Fruit fly (Drosophila melanogaster) whole organism, wandering third instar larva: Measurements from ENCODE around the gene CG42594.

Experiments
- CrebA ChIP-seq: fragments of 200-800 bp; sonication (Bioruptor generic); optimal IDR thresholded peaks from 2 replicates; lab custom pipeline; 2016; ENCODE audit warnings: missing biosample characterization, mild to moderate bottlenecking, missing genetic modification characterization, borderline replicate concordance
- Dif ChIP-seq: fragments of 200-275, 200-300 bp; sonication (Bioruptor generic); optimal IDR thresholded peaks from 2 replicates; lab custom pipeline; 2018; ENCODE audit warnings: missing biosample characterization, missing genetic modification characterization; ENCODE audit not compliant: partially characterized antibody
- Hr83 ChIP-seq: fragments of 200-300 bp; sonication (Bioruptor generic); optimal IDR thresholded peaks from 2 replicates; lab custom pipeline; 2016; ENCODE audit warnings: missing biosample characterization, mild to moderate bottlenecking, missing genetic modification characterization, moderate library complexity; ENCODE audit not compliant: poor library complexity, severe bottlenecking
- Myc ChIP-seq: fragments of >200 bp; optimal IDR thresholded peaks from 2 replicates; lab custom pipeline; 2017
- OdsH ChIP-seq: fragments of 200-800 bp; sonication (Bioruptor generic); optimal IDR thresholded peaks from 2 replicates; lab custom pipeline; 2016; ENCODE audit warnings: missing biosample characterization, mild to moderate bottlenecking, missing genetic modification characterization
- Vsx2 ChIP-seq: fragments of 200-300, 225-300 bp; sonication (Bioruptor generic); optimal IDR thresholded peaks from 2 replicates; lab custom pipeline; 2018; ENCODE audit warnings: missing biosample characterization, missing genetic modification characterization; ENCODE audit not compliant: partially characterized antibody
- brk ChIP-seq: fragments of 200-800 bp; sonication (Bioruptor generic); optimal IDR thresholded peaks from 2 replicates; lab custom pipeline; 2016; ENCODE audit warnings: missing biosample characterization, mild to moderate bottlenecking, missing genetic modification characterization
- dsf ChIP-seq: sonication (Bioruptor generic); optimal IDR thresholded peaks from 2 replicates; lab custom pipeline; 2016; ENCODE audit warnings: missing biosample characterization, missing genetic modification characterization, borderline replicate concordance
- ey ChIP-seq: fragments of 200-800 bp; sonication (Bioruptor generic); optimal IDR thresholded peaks from 2 replicates; lab custom pipeline; 2016; ENCODE audit warnings: missing biosample characterization, missing genetic modification characterization
- foxo ChIP-seq, 2 experiments: fragments of 200-800 bp; sonication (Bioruptor generic); optimal IDR thresholded peaks; 2 replicates in 1 of 2; 3 replicates in 1 of 2; lab custom pipeline; 2016 to 2017; ENCODE audit warnings: missing biosample characterization in 2 of 2, missing genetic modification characterization in 2 of 2
- h ChIP-seq: fragments of 200-800 bp; sonication (Bioruptor generic); optimal IDR thresholded peaks from 3 replicates; lab custom pipeline; 2016; ENCODE audit warnings: missing biosample characterization, mild to moderate bottlenecking, missing genetic modification characterization
- pan ChIP-seq: fragments of >200 bp; optimal IDR thresholded peaks from 2 replicates; lab custom pipeline; 2017
- rgr ChIP-seq: fragments of 200-800 bp; sonication (Bioruptor generic); optimal IDR thresholded peaks from 3 replicates; lab custom pipeline; 2016; ENCODE audit warnings: missing biosample characterization, mild to moderate bottlenecking, missing genetic modification characterization
- woc ChIP-seq: sonication (Bioruptor generic); optimal IDR thresholded peaks from 2 replicates; lab custom pipeline; 2016; ENCODE audit warnings: missing biosample characterization, mild to moderate bottlenecking, missing genetic modification characterization

CG42594 gene

DNA sequence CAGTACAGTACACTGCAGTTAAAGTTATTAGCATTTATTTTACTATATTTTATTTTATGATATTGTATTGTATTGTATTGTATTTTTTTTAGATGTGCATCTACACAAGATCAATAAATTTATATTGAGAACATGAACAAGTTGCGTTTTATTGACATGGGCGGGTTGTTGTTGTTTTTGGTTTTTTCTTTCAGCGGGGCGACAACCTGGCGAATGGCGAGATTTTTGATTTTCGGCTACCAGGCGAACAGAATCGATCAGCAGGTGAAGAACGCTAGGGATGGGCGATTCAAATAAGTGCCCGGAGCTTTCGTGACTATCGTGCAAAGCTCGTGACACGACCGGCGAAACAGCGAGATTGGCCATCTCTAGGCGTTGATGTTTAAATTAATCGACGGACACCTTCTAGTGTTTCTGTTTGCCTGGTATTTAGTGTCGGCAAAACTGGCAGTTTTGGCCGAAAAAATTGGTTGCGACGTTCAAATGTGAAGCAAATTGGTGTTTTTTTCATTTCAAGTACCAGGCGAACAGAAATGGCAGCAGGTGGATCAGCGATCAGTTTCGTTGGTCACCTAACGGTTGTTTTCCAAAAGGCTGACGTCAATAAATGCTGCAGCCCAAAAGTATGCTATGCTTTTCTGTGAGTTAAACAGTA is 115.3 kb downstream of the CG42594 start:
- TF ChIP-seq dsf (GFP tag; lab: Kevin White, UChicago), result no peak
- peak in 1 of 2 experiments; percentile 5 for TF ChIP-seq foxo (GFP tag; optimal IDR thresholded peaks at IDR 0.05; lab: Kevin White, UChicago)
- no peak for TF ChIP-seq CrebA (GFP tag; lab: Kevin White, UChicago)
- TF ChIP-seq h (GFP tag; lab: Kevin White, UChicago), result peak; percentile 10
- no peak for TF ChIP-seq pan (lab: Kevin White, UChicago)
- no peak for TF ChIP-seq Vsx2 (GFP tag; lab: Kevin White, UChicago)
- TF ChIP-seq Hr83 (GFP tag; lab: Kevin White, UChicago), result peak; percentile 7
- no peak for TF ChIP-seq woc
- peak; percentile 61 for TF ChIP-seq Myc (lab: Kevin White, UChicago)
- TF ChIP-seq OdsH, result no peak
- peak; percentile 12 for TF ChIP-seq Dif (GFP tag; lab: Kevin White, UChicago)
- no peak for TF ChIP-seq ey
- peak; percentile 21 for TF ChIP-seq rgr (GFP tag; lab: Kevin White, UChicago)
- no peak for TF ChIP-seq brk (GFP tag; lab: Kevin White, UChicago)
- TF ChIP-seq, all 38 proteins: peak for 6
